Worm (Caenorhabditis elegans) whole organism, early embryonic: ENCODE data around the gene acr-21.

Experiments used
- ama-1 ChIP-seq: fragments of 150-350 bp; optimal IDR thresholded peaks from 2 replicates; lab custom pipeline; 2014
- ets-7 ChIP-seq: sonication (generic microtip); optimal IDR thresholded peaks from 2 replicates; lab custom pipeline; 2016; ENCODE audit warnings: missing genotype, missing genetic modification characterization, missing compliant biosample characterization
- flt-1 ChIP-seq: fragments of 200-800 bp; sonication (Bioruptor generic); IDR thresholded peaks from 2 replicates; pipeline ENCODE4 v1.3.6; 2022; ENCODE audit warnings: missing genetic modification characterization, missing compliant biosample characterization
- hmbx-1 ChIP-seq: sonication (generic microtip); optimal IDR thresholded peaks from 2 replicates; lab custom pipeline; 2016; ENCODE audit warnings: mild to moderate bottlenecking, missing genetic modification characterization, missing compliant biosample characterization
- sea-1 ChIP-seq: fragments of 200-800 bp; sonication (Bioruptor generic); conservative IDR thresholded peaks from 2 replicates; pipeline ENCODE4 v1.3.6; 2022; ENCODE audit warnings: missing genetic modification characterization, missing compliant biosample characterization
- tbx-11 ChIP-seq: fragments of 200-800 bp; sonication (Bioruptor generic); IDR thresholded peaks from 2 replicates; pipeline ENCODE4 v1.3.6; 2022; ENCODE audit warnings: missing genetic modification characterization, missing compliant biosample characterization
- tra-4 ChIP-seq: sonication (generic microtip); optimal IDR thresholded peaks from 2 replicates; lab custom pipeline; 2017; ENCODE audit warnings: missing genetic modification characterization, missing compliant biosample characterization

ce11 chrIII:6592075-6592474 lies 10.4 kb downstream of the acr-21 start, which contains the start of gene F20H11.1:
- no peak for TF ChIP-seq ets-7 (tag; lab: Kevin White, UChicago)
- no peak for TF ChIP-seq ama-1 (lab: Kevin White, UChicago)
- TF ChIP-seq flt-1: no peak
- TF ChIP-seq tbx-11 (GFP tag; lab: Robert Waterston, UW): no peak
- TF ChIP-seq sea-1 (GFP tag; lab: Robert Waterston, UW): no peak
- TF ChIP-seq tra-4: no peak
- no peak for TF ChIP-seq hmbx-1 (tag; lab: Kevin White, UChicago)
